Worm (Caenorhabditis elegans) whole organism, L1 larva: Measurements from ENCODE around the gene ZC449.1.

ENCODE experiments used
- C04F5.9 ChIP-seq: sonication (generic microtip); optimal IDR thresholded peaks from 2 replicates; lab custom pipeline; 2016; ENCODE audit warnings: missing genetic modification characterization, missing compliant biosample characterization
- F16B12.6 ChIP-seq: fragments of 150-350 bp; optimal IDR thresholded peaks from 2 replicates; lab custom pipeline; 2014; ENCODE audit warnings: missing biosample characterization, missing genetic modification characterization
- alr-1 ChIP-seq: fragments of 200-800 bp; sonication (Bioruptor generic); optimal IDR thresholded peaks from 2 replicates; lab custom pipeline; 2018; ENCODE audit warnings: borderline replicate concordance, mild to moderate bottlenecking, missing genetic modification characterization, missing compliant biosample characterization
- blmp-1 ChIP-seq: fragments of 150-350 bp; optimal IDR thresholded peaks from 2 replicates; lab custom pipeline; 2014; ENCODE audit warnings: missing biosample characterization, missing genetic modification characterization
- ceh-63 ChIP-seq: fragments of 200-800 bp; sonication (Bioruptor generic); optimal IDR thresholded peaks from 2 replicates; lab custom pipeline; 2018; ENCODE audit warnings: mild to moderate bottlenecking, missing genetic modification characterization, missing compliant biosample characterization
- ceh-8 ChIP-seq: fragments of 200-800 bp; sonication (Bioruptor generic); optimal IDR thresholded peaks from 2 replicates; lab custom pipeline; 2018; ENCODE audit warnings: mild to moderate bottlenecking, missing genetic modification characterization, moderate library complexity, missing compliant biosample characterization
- ces-1 ChIP-seq: fragments of 150-350 bp; optimal IDR thresholded peaks from 2 replicates; lab custom pipeline; 2014; ENCODE audit warnings: missing biosample characterization, missing genetic modification reagents, missing genetic modification characterization
- dpl-1 ChIP-seq, 3 experiments: fragments of 150-350 bp in 2 of 3; sonication (generic microtip) in 1 of 3; optimal IDR thresholded peaks; 2 replicates each; lab custom pipeline; 2014 to 2017; ENCODE audit warnings: missing biosample characterization in 3 of 3, missing genetic modification characterization in 3 of 3, missing genetic modification reagents in 3 of 3
- efl-1 ChIP-seq, 4 experiments: fragments of 150-350 bp; optimal IDR thresholded peaks in 3 of 4; peaks in 1 of 4; 1 replicate in 1 of 4; 2 replicates in 3 of 4; lab custom pipeline; 2014; ENCODE audit warnings: missing biosample characterization in 2 of 4, missing genetic modification characterization in 2 of 4, missing genetic modification reagents in 2 of 4
- egl-27 ChIP-seq, 2 experiments: fragments of 150-350 bp in 1 of 2; sonication (generic microtip); optimal IDR thresholded peaks; 3 replicates each; lab custom pipeline; 2017 to 2018; ENCODE audit warnings: missing biosample characterization in 2 of 2, missing genetic modification characterization in 2 of 2, missing genetic modification reagents in 2 of 2
- elt-2 ChIP-seq: sonication (generic microtip); optimal IDR thresholded peaks from 2 replicates; lab custom pipeline; 2016; ENCODE audit warnings: missing genetic modification characterization, mild to moderate bottlenecking, inconsistent platforms, missing compliant biosample characterization, missing genetic modification reagents
- ets-5 ChIP-seq: fragments of 200-800 bp; sonication (Bioruptor generic); IDR thresholded peaks from 2 replicates; pipeline ENCODE4 v1.3.6; 2022; ENCODE audit warnings: missing genetic modification characterization, missing compliant biosample characterization
- fkh-10 ChIP-seq: sonication (generic microtip); optimal IDR thresholded peaks from 2 replicates; lab custom pipeline; 2017; ENCODE audit warnings: missing biosample characterization, missing genetic modification reagents, missing genetic modification characterization
- fos-1 ChIP-seq: fragments of 150-350 bp; optimal IDR thresholded peaks from 2 replicates; lab custom pipeline; 2014; ENCODE audit warnings: missing biosample characterization, missing genetic modification characterization
- hlh-17 ChIP-seq: fragments of 200-800 bp; sonication (Bioruptor generic); optimal IDR thresholded peaks from 2 replicates; lab custom pipeline; 2018; ENCODE audit warnings: missing genetic modification characterization, mild to moderate bottlenecking, missing compliant biosample characterization, moderate library complexity, borderline replicate concordance
- lin-13 ChIP-seq: fragments of 150-350 bp; optimal IDR thresholded peaks from 2 replicates; lab custom pipeline; 2014; ENCODE audit warnings: missing biosample characterization, missing genetic modification reagents, missing genetic modification characterization
- lin-14 ChIP-seq: fragments of 200-800 bp; sonication (Bioruptor generic); optimal IDR thresholded peaks from 2 replicates; lab custom pipeline; 2018; ENCODE audit warnings: mild to moderate bottlenecking, missing genetic modification characterization, moderate library complexity, missing compliant biosample characterization
- mep-1 ChIP-seq: fragments of 150-350 bp; optimal IDR thresholded peaks from 2 replicates; lab custom pipeline; 2014; ENCODE audit warnings: missing biosample characterization, missing genetic modification characterization
- nhr-19 ChIP-seq: fragments of 200-800 bp; sonication (Bioruptor generic); conservative IDR thresholded peaks from 2 replicates; pipeline ENCODE4 v1.3.6; 2022; ENCODE audit warnings: missing genetic modification characterization, missing compliant biosample characterization
- nhr-77 ChIP-seq: fragments of 150-350 bp; optimal IDR thresholded peaks from 2 replicates; lab custom pipeline; 2014; ENCODE audit warnings: missing biosample characterization, missing genetic modification characterization
- nhr-85 ChIP-seq: sonication (generic microtip); peaks from one replicate; lab custom pipeline; 2016; ENCODE audit warnings: missing genetic modification characterization, inconsistent platforms, missing compliant biosample characterization
- pag-3 ChIP-seq: sonication (generic microtip); optimal IDR thresholded peaks from 2 replicates; lab custom pipeline; 2017; ENCODE audit warnings: missing genetic modification characterization, mild to moderate bottlenecking, missing compliant biosample characterization, antibody characterized with exemption, borderline replicate concordance; ENCODE audit not compliant: insufficient read depth
- pax-3 ChIP-seq: fragments of 200-800 bp; sonication (Bioruptor generic); optimal IDR thresholded peaks from 2 replicates; lab custom pipeline; 2018; ENCODE audit warnings: mild to moderate bottlenecking, missing genetic modification characterization, moderate library complexity, missing compliant biosample characterization
- pqm-1 ChIP-seq: sonication (generic microtip); optimal IDR thresholded peaks from 3 replicates; lab custom pipeline; 2017; ENCODE audit warnings: missing biosample characterization, missing genetic modification characterization
- rnt-1 ChIP-seq: sonication (generic microtip); optimal IDR thresholded peaks from 2 replicates; lab custom pipeline; 2016; ENCODE audit warnings: mild to moderate bottlenecking, missing genetic modification characterization, moderate library complexity, missing compliant biosample characterization
- skn-1 ChIP-seq: fragments of 150-350 bp; optimal IDR thresholded peaks from 2 replicates; lab custom pipeline; 2014; ENCODE audit warnings: missing biosample characterization, missing genetic modification characterization
- sup-37 ChIP-seq: fragments of 200-800 bp; sonication (Bioruptor generic); optimal IDR thresholded peaks from 2 replicates; lab custom pipeline; 2018; ENCODE audit warnings: mild to moderate bottlenecking, missing genetic modification characterization, missing compliant biosample characterization
- swsn-7 ChIP-seq: sonication (generic microtip); optimal IDR thresholded peaks from 2 replicates; lab custom pipeline; 2016; ENCODE audit warnings: missing genetic modification characterization, missing compliant biosample characterization
- tbx-2 ChIP-seq: sonication (generic microtip); optimal IDR thresholded peaks from 2 replicates; lab custom pipeline; 2016; ENCODE audit warnings: missing genetic modification characterization, missing compliant biosample characterization
- unc-130 ChIP-seq: fragments of 150-350 bp; optimal IDR thresholded peaks from 2 replicates; lab custom pipeline; 2017; ENCODE audit warnings: missing biosample characterization, missing genetic modification characterization, inconsistent platforms
- unc-86 ChIP-seq: sonication (generic microtip); optimal IDR thresholded peaks from 2 replicates; lab custom pipeline; 2016; ENCODE audit warnings: missing genetic modification characterization, missing compliant biosample characterization
- vab-15 ChIP-seq: sonication (generic microtip); optimal IDR thresholded peaks from 2 replicates; lab custom pipeline; 2017; ENCODE audit warnings: missing genotype, mild to moderate bottlenecking, missing genetic modification characterization, missing compliant biosample characterization
- zip-4 ChIP-seq: fragments of 200-800 bp; sonication (Bioruptor generic); optimal IDR thresholded peaks from 2 replicates; lab custom pipeline; 2018; ENCODE audit warnings: mild to moderate bottlenecking, missing genetic modification characterization, moderate library complexity, missing compliant biosample characterization
- ztf-11 ChIP-seq, 2 experiments: sonication (generic microtip); optimal IDR thresholded peaks; 2 replicates each; lab custom pipeline; 2016 to 2017; ENCODE audit warnings: missing genetic modification characterization in 2 of 2, missing biosample characterization in 1 of 2, missing compliant biosample characterization in 1 of 2
- ztf-4 ChIP-seq: fragments of 150-350 bp; optimal IDR thresholded peaks from 2 replicates; lab custom pipeline; 2014; ENCODE audit warnings: missing biosample characterization, missing genetic modification characterization

ZC449.1 gene

DNA sequence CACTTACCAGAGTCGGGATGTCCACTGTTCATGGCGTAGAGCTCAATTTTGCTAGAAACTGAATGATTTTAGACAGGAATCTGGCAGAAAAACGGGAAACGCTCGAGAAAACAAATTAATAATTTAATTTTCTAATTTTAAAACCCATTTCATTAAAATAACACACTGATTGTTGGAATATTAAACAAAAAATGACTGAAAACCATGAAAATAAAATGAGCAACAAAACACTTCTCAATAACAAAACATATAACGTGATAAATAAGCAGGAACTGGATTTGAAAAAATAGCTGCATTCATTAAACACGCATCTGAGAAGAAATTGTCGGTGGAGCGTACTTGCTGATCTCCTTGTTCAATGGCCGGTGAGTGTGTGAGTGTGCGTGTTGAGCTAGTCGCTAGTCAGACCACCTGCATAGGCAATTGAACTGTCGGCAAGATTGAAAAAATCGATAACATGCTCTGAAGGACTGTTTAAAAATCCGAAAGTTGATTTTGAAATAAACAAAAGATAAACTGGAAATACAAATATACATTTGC is 26.6 kb upstream of the ZC449.1 start, which contains the start of gene ZC8.6 (continued):
- TF ChIP-seq lin-13 (GFP tag; lab: Kevin White, UChicago): no peak
- no peak for TF ChIP-seq swsn-7
- no peak for TF ChIP-seq C04F5.9 (tag; lab: Kevin White, UChicago)
- no peak for TF ChIP-seq egl-27 (tag; optimal IDR thresholded peaks at IDR 0.05; lab: Kevin White, UChicago)
- no peak for TF ChIP-seq hlh-17 (GFP tag; lab: Kevin White, UChicago)
- peak; percentile 68 for TF ChIP-seq mep-1 (tag; lab: Kevin White, UChicago)
- peak; percentile 4 for TF ChIP-seq elt-2 (tag; lab: Kevin White, UChicago)
- TF ChIP-seq ces-1 (GFP tag; lab: Kevin White, UChicago): no peak
- TF ChIP-seq pag-3 (tag; lab: Kevin White, UChicago): no peak
- TF ChIP-seq ceh-8 (GFP tag; lab: Kevin White, UChicago): no peak
- TF ChIP-seq tbx-2 (tag; lab: Kevin White, UChicago): peak; percentile 13
- TF ChIP-seq blmp-1 (tag; lab: Kevin White, UChicago): no peak
- no peak for TF ChIP-seq pax-3 (tag; lab: Kevin White, UChicago)
- TF ChIP-seq unc-130 (tag; lab: Kevin White, UChicago): no peak
- no peak for TF ChIP-seq alr-1
- no peak for TF ChIP-seq nhr-85 (tag; lab: Kevin White, UChicago)
- no peak for TF ChIP-seq unc-86 (tag; lab: Kevin White, UChicago)
- peak; percentile 5 for TF ChIP-seq nhr-77 (tag; lab: Kevin White, UChicago)
- peak in 1 of 2 experiments; percentile 10 for TF ChIP-seq efl-1 (optimal IDR thresholded peaks at IDR 0.05; lab: Kevin White, UChicago)
- peak; percentile 35 to 88 for TF ChIP-seq efl-1 (GFP tag; optimal IDR thresholded peaks at IDR 0.05 in 1 of 2; lab: Kevin White, UChicago)
- TF ChIP-seq dpl-1 (GFP tag; optimal IDR thresholded peaks at IDR 0.05; lab: Kevin White, UChicago): peak in 1 of 3 experiments; percentile 52
- TF ChIP-seq fkh-10 (GFP tag; lab: Kevin White, UChicago): no peak
- no peak for TF ChIP-seq ztf-11 (tag; optimal IDR thresholded peaks at IDR 0.05; lab: Kevin White, UChicago)
- no peak for TF ChIP-seq ceh-63 (GFP tag; lab: Kevin White, UChicago)
- TF ChIP-seq ets-5 (GFP tag; lab: Robert Waterston, UW): no peak
- no peak for TF ChIP-seq ztf-4 (tag; lab: Kevin White, UChicago)
- TF ChIP-seq skn-1: no peak
- TF ChIP-seq pqm-1 (tag; lab: Kevin White, UChicago): no peak
- TF ChIP-seq F16B12.6 (tag; lab: Kevin White, UChicago): no peak
- no peak for TF ChIP-seq sup-37 (GFP tag; lab: Kevin White, UChicago)
- TF ChIP-seq fos-1: no peak

DNA sequence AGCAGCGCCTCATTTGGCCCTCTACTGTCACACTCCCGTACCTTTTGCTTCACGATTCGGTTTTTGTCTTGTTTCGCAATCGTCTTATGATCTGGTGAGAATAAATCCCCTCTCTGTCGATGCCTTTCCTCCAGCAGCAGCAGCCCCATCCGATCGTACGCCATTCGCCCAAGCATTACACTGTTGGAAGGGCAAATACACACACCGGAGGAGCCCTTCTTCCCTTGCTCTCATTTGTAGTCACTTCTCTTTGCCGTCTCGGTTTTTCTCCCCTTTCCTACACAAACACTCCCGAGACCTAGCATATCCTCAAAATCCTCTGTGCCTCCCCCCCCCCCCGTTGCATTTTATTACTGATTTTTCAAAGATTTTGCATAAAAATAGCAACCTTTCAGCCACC is 25.3 kb upstream of the ZC449.1 start, which contains the start of gene set-30:
Gene set-30 (plus strand): TSS at position 396 of the 400 bp plus-strand sequence.
- TF ChIP-seq rnt-1 (tag; lab: Kevin White, UChicago): peak; percentile 17
- peak; percentile 25 for TF ChIP-seq lin-14
- TF ChIP-seq zip-4 (GFP tag; lab: Kevin White, UChicago): peak; percentile 1
- TF ChIP-seq ztf-11 (tag; optimal IDR thresholded peaks at IDR 0.05; lab: Kevin White, UChicago): no peak
- TF ChIP-seq skn-1: peak; percentile 29
- TF ChIP-seq pqm-1 (tag; lab: Kevin White, UChicago): no peak
- peak; percentile 18; the same call in 1 of the 2 replicates for TF ChIP-seq nhr-19
- no peak for TF ChIP-seq vab-15 (tag; lab: Kevin White, UChicago)
- TF ChIP-seq, all 84 proteins: peak for 5

ce11 chrX:5004306-5004705 is 19.9 kb upstream of the ZC449.1 start:
- peak; percentile 35 for TF ChIP-seq rnt-1 (tag; lab: Kevin White, UChicago)
